Worm (Caenorhabditis elegans): ENCODE measurements around the gene slc-25A18.2.

slc-25A18.2 gene

ce11 chrIV:7499302-7499701 is 24.5 kb downstream of the slc-25A18.2 start:
- TF ChIP-seq tab-1 (GFP tag; IDR thresholded peaks at IDR 0.05) = no peak
- no peak for TF ChIP-seq klf-2 (GFP tag; conservative IDR thresholded peaks at IDR 0.05)
- no peak for TF ChIP-seq med-1 (GFP tag; optimal IDR thresholded peaks at IDR 0.05; ENCODE audit: insufficient read depth)
- TF ChIP-seq ztf-29 (GFP tag; IDR thresholded peaks at IDR 0.05) = no peak
- no peak for TF ChIP-seq T22C8.4 (GFP tag; IDR thresholded peaks at IDR 0.05)
- no peak for TF ChIP-seq ref-1 (GFP tag; conservative IDR thresholded peaks at IDR 0.05)
- no peak for TF ChIP-seq ztf-23 (GFP tag; IDR thresholded peaks at IDR 0.05)

ce11 chrIV:7500924-7501323 is 26.1 kb downstream of the slc-25A18.2 start:
- TF ChIP-seq ref-1 (GFP tag; conservative IDR thresholded peaks at IDR 0.05) (no peak), ztf-29 (GFP tag; IDR thresholded peaks at IDR 0.05) (no peak), tab-1 (GFP tag; IDR thresholded peaks at IDR 0.05) (no peak), cog-1 (tag; optimal IDR thresholded peaks at IDR 0.05) (no peak)

ce11 chrIV:7501337-7501736 is 26.5 kb downstream of the slc-25A18.2 start, which contains the start of gene F55G1.15:
Gene F55G1.15, minus strand, starts transcription at chrIV:7501437.
- no peak for TF ChIP-seq ztf-23 (GFP tag; IDR thresholded peaks at IDR 0.05)
- no peak for TF ChIP-seq med-1 (GFP tag; optimal IDR thresholded peaks at IDR 0.05; ENCODE audit: insufficient read depth)
- no peak for TF ChIP-seq ztf-29 (GFP tag; IDR thresholded peaks at IDR 0.05)
- TF ChIP-seq cog-1 (tag; optimal IDR thresholded peaks at IDR 0.05) = no peak
- TF ChIP-seq tab-1 (GFP tag; IDR thresholded peaks at IDR 0.05) = no peak
- no peak for TF ChIP-seq ref-1 (GFP tag; conservative IDR thresholded peaks at IDR 0.05)
- TF ChIP-seq klf-2 (GFP tag; conservative IDR thresholded peaks at IDR 0.05) = no peak
- no peak for TF ChIP-seq flt-1 (GFP tag; IDR thresholded peaks at IDR 0.05)
- TF ChIP-seq T22C8.4 (GFP tag; IDR thresholded peaks at IDR 0.05) = no peak

- TF ChIP-seq ref-1 (GFP tag; conservative IDR thresholded peaks at IDR 0.05) = no peak
- TF ChIP-seq flt-1 (GFP tag; IDR thresholded peaks at IDR 0.05) = no peak
- no peak for TF ChIP-seq cog-1 (tag; optimal IDR thresholded peaks at IDR 0.05)
- TF ChIP-seq T22C8.4 (GFP tag; IDR thresholded peaks at IDR 0.05) = no peak
- no peak for TF ChIP-seq tab-1 (GFP tag; IDR thresholded peaks at IDR 0.05)
- TF ChIP-seq ztf-29 (GFP tag; IDR thresholded peaks at IDR 0.05) = no peak
- no peak for TF ChIP-seq ztf-23 (GFP tag; IDR thresholded peaks at IDR 0.05)
- no peak for TF ChIP-seq med-1 (GFP tag; optimal IDR thresholded peaks at IDR 0.05; ENCODE audit: insufficient read depth)
- no peak for TF ChIP-seq klf-2 (GFP tag; conservative IDR thresholded peaks at IDR 0.05)
Measured at ce11 chrIV:7503322-7503721, 28.5 kb downstream of the slc-25A18.2 start, which contains the start of gene glt-6. Gene glt-6, plus strand, starts transcription at chrIV:7503622.

- TF ChIP-seq flt-1 (GFP tag; IDR thresholded peaks at IDR 0.05) (no peak), ref-1 (GFP tag; conservative IDR thresholded peaks at IDR 0.05) (no peak), med-1 (GFP tag; optimal IDR thresholded peaks at IDR 0.05; ENCODE audit: insufficient read depth) (no peak), cog-1 (tag; optimal IDR thresholded peaks at IDR 0.05) (no peak), ztf-23 (GFP tag; IDR thresholded peaks at IDR 0.05) (no peak), T22C8.4 (GFP tag; IDR thresholded peaks at IDR 0.05) (no peak), klf-2 (GFP tag; conservative IDR thresholded peaks at IDR 0.05) (no peak)
Measured at ce11 chrIV:7505866-7506488, 31.1 kb downstream of the slc-25A18.2 start.

ce11 chrIV:7506711-7507110 is 31.9 kb downstream of the slc-25A18.2 start:
- TF ChIP-seq ztf-23 (GFP tag; IDR thresholded peaks at IDR 0.05) (no peak), flt-1 (GFP tag; IDR thresholded peaks at IDR 0.05) (no peak), cog-1 (tag; optimal IDR thresholded peaks at IDR 0.05) (no peak)

- no peak for TF ChIP-seq tab-1 (GFP tag; IDR thresholded peaks at IDR 0.05)
- TF ChIP-seq ref-1 (GFP tag; conservative IDR thresholded peaks at IDR 0.05) = no peak
- no peak for TF ChIP-seq T22C8.4 (GFP tag; IDR thresholded peaks at IDR 0.05)
- no peak for TF ChIP-seq ztf-23 (GFP tag; IDR thresholded peaks at IDR 0.05)
- no peak for TF ChIP-seq klf-2 (GFP tag; conservative IDR thresholded peaks at IDR 0.05)
- TF ChIP-seq flt-1 (GFP tag; IDR thresholded peaks at IDR 0.05) = no peak
- no peak for TF ChIP-seq med-1 (GFP tag; optimal IDR thresholded peaks at IDR 0.05; ENCODE audit: insufficient read depth)
- no peak for TF ChIP-seq ztf-29 (GFP tag; IDR thresholded peaks at IDR 0.05)
- no peak for TF ChIP-seq cog-1 (tag; optimal IDR thresholded peaks at IDR 0.05)
Measured at ce11 chrIV:7507305-7507704, 32.5 kb downstream of the slc-25A18.2 start.

ce11 chrIV:7507841-7508509 is 33.1 kb downstream of the slc-25A18.2 start, which contains the start of the genes vdac-1 and R05G6.5:
Gene vdac-1, minus strand, starts transcription at chrIV:7507891.
Gene R05G6.5, plus strand, starts transcription at chrIV:7508367.
- TF ChIP-seq flt-1 (GFP tag; IDR thresholded peaks at IDR 0.05) (0 out of 2 replicates have a peak, but pooled peaks have one; percentile 54), T22C8.4 (GFP tag; IDR thresholded peaks at IDR 0.05) (no peak)

- TF ChIP-seq ztf-29 (GFP tag; IDR thresholded peaks at IDR 0.05) (no peak), cog-1 (tag; optimal IDR thresholded peaks at IDR 0.05) (no peak), ztf-23 (GFP tag; IDR thresholded peaks at IDR 0.05) (no peak), tab-1 (GFP tag; IDR thresholded peaks at IDR 0.05) (no peak), flt-1 (GFP tag; IDR thresholded peaks at IDR 0.05) (no peak)
Measured at ce11 chrIV:7508850-7509249, 34.0 kb downstream of the slc-25A18.2 start.

ce11 chrIV:7510829-7511228 is 36.0 kb downstream of the slc-25A18.2 start:
- TF ChIP-seq ztf-29 (GFP tag; IDR thresholded peaks at IDR 0.05) (no peak), T22C8.4 (GFP tag; IDR thresholded peaks at IDR 0.05) (no peak), cog-1 (tag; optimal IDR thresholded peaks at IDR 0.05) (no peak), tab-1 (GFP tag; IDR thresholded peaks at IDR 0.05) (no peak), med-1 (GFP tag; optimal IDR thresholded peaks at IDR 0.05; ENCODE audit: insufficient read depth) (no peak), ref-1 (GFP tag; conservative IDR thresholded peaks at IDR 0.05) (no peak), flt-1 (GFP tag; IDR thresholded peaks at IDR 0.05) (no peak), klf-2 (GFP tag; conservative IDR thresholded peaks at IDR 0.05) (no peak), ztf-23 (GFP tag; IDR thresholded peaks at IDR 0.05) (no peak)
